Fruit fly (Drosophila melanogaster): Measurements from ENCODE around the gene geko.

geko gene

DNA sequence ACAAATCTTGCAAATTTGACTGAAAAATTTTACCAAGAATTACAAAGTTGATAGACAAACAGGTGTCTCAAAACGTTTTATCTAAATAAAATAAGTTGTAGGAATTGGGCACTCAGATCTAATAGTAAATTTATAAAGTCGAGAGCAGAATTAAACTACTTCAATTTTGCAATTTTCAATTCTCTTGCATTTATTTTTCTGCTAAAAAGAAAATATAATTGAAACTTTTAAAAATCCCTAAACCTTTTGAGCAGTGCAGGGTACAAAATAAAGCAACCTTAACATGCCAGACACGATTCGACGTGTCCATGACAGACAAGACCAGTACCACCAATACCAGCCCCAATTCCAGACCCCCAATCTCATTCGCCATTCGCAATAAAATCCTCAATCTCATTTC, 54.4 kb downstream of the geko start:
- no peak for TF ChIP-seq tj (GFP tag; optimal IDR thresholded peaks at IDR 0.05)
- TF ChIP-seq Crg-1 (GFP tag; optimal IDR thresholded peaks at IDR 0.05), result no peak
- no peak for TF ChIP-seq Hr96 (GFP tag; optimal IDR thresholded peaks at IDR 0.05)
- TF ChIP-seq CG12768 (GFP tag; optimal IDR thresholded peaks at IDR 0.05), result no peak
- TF ChIP-seq pad (GFP tag; optimal IDR thresholded peaks at IDR 0.05), result no peak
- no peak for TF ChIP-seq cnc (optimal IDR thresholded peaks at IDR 0.05)
- TF ChIP-seq CG1620 (GFP tag; optimal IDR thresholded peaks at IDR 0.05), result no peak
- no peak for TF ChIP-seq toe (GFP tag; optimal IDR thresholded peaks at IDR 0.05)
- TF ChIP-seq CG7045 (GFP tag; optimal IDR thresholded peaks at IDR 0.05), result no peak
- no peak for TF ChIP-seq bab1 (GFP tag; optimal IDR thresholded peaks at IDR 0.05)
- no peak for TF ChIP-seq CG14711 (tag; optimal IDR thresholded peaks at IDR 0.05)
- no peak for TF ChIP-seq kay (GFP tag; ENCODE audit: borderline replicate concordance)
- no peak for TF ChIP-seq CG5204 (GFP tag; optimal IDR thresholded peaks at IDR 0.05)
- no peak for TF ChIP-seq cic (GFP tag; optimal IDR thresholded peaks at IDR 0.05)

- TF ChIP-seq tj (GFP tag; optimal IDR thresholded peaks at IDR 0.05) (peak; percentile 2), Clk (GFP tag; optimal IDR thresholded peaks at IDR 0.05) (no peak)
Observed at dm6 chr3L:18194323-18194996, 55.3 kb downstream of the geko start.

All from whole organism, adult.